Fruit fly (Drosophila melanogaster) whole organism, adult: ENCODE measurements around the gene Ip259.

ENCODE experiments used
- CG11617 ChIP-seq: fragments of 200-800 bp; sonication (Bioruptor generic); optimal IDR thresholded peaks from 2 replicates; lab custom pipeline; 2017; ENCODE audit warnings: mild to moderate bottlenecking, missing biosample characterization, missing genetic modification reagents, missing genetic modification characterization
- CG12768 ChIP-seq: fragments of 200-800 bp; sonication (Bioruptor generic); optimal IDR thresholded peaks from 2 replicates; lab custom pipeline; 2017; ENCODE audit warnings: missing biosample characterization, missing genetic modification characterization, mild to moderate bottlenecking, moderate library complexity, missing genetic modification reagents
- CG14711 ChIP-seq: fragments of 200-800 bp; sonication (Bioruptor generic); optimal IDR thresholded peaks from 2 replicates; lab custom pipeline; 2018; ENCODE audit warnings: missing biosample characterization, mild to moderate bottlenecking, missing genetic modification characterization, moderate library complexity
- CG1620 ChIP-seq: fragments of 200-800 bp; sonication (Bioruptor generic); optimal IDR thresholded peaks from 2 replicates; lab custom pipeline; 2016; ENCODE audit warnings: missing biosample characterization, missing genetic modification characterization
- CG33017 ChIP-seq: fragments of 200-800 bp; sonication (Bioruptor generic); optimal IDR thresholded peaks from 2 replicates; lab custom pipeline; 2018; ENCODE audit warnings: missing biosample characterization, mild to moderate bottlenecking, missing genetic modification characterization, moderate library complexity
- CG5204 ChIP-seq: fragments of 200-800 bp; sonication (Bioruptor generic); optimal IDR thresholded peaks from 2 replicates; lab custom pipeline; 2016; ENCODE audit warnings: missing biosample characterization, missing genetic modification characterization
- CG7045 ChIP-seq: fragments of 200-800 bp; sonication (Bioruptor generic); optimal IDR thresholded peaks from 2 replicates; lab custom pipeline; 2017; ENCODE audit warnings: missing biosample characterization, mild to moderate bottlenecking, missing genetic modification characterization
- CG7101 ChIP-seq: fragments of 200-800 bp; sonication (Bioruptor generic); optimal IDR thresholded peaks from 2 replicates; lab custom pipeline; 2018; ENCODE audit warnings: missing biosample characterization, mild to moderate bottlenecking, missing genetic modification characterization, moderate library complexity
- Clk ChIP-seq: fragments of 200-800 bp; sonication (Bioruptor generic); optimal IDR thresholded peaks from 2 replicates; lab custom pipeline; 2017; ENCODE audit warnings: missing biosample characterization, missing genetic modification characterization
- Crg-1 ChIP-seq: fragments of 200-800 bp; sonication (Bioruptor generic); optimal IDR thresholded peaks from 2 replicates; lab custom pipeline; 2016; ENCODE audit warnings: missing biosample characterization, missing genetic modification characterization
- Hr96 ChIP-seq: fragments of 200-800 bp; sonication (Bioruptor generic); optimal IDR thresholded peaks from 2 replicates; lab custom pipeline; 2016; ENCODE audit warnings: missing biosample characterization, missing genetic modification characterization
- Mnt ChIP-seq: fragments of 200-800 bp; sonication (Bioruptor generic); optimal IDR thresholded peaks from 2 replicates; lab custom pipeline; 2016; ENCODE audit warnings: missing biosample characterization, mild to moderate bottlenecking, missing genetic modification characterization
- bab1 ChIP-seq: fragments of 200-800 bp; sonication (Bioruptor generic); optimal IDR thresholded peaks from 3 replicates; lab custom pipeline; 2019; ENCODE audit warnings: missing biosample characterization, mild to moderate bottlenecking, missing genetic modification characterization, moderate library complexity
- cic ChIP-seq: fragments of 200-800 bp; sonication (Bioruptor generic); optimal IDR thresholded peaks from 2 replicates; lab custom pipeline; 2017; ENCODE audit warnings: missing biosample characterization, mild to moderate bottlenecking, missing genetic modification characterization, moderate library complexity
- cnc ChIP-seq, 2 experiments: fragments of >200 bp; optimal IDR thresholded peaks; 2 replicates each; lab custom pipeline; 2017
- kay ChIP-seq: fragments of 200-800 bp; sonication (Bioruptor generic); peaks from one replicate; lab custom pipeline; 2016; ENCODE audit warnings: missing biosample characterization, missing genetic modification characterization, borderline replicate concordance
- ovo ChIP-seq: fragments of 200-800 bp; sonication (Bioruptor generic); optimal IDR thresholded peaks from 2 replicates; lab custom pipeline; 2016; ENCODE audit warnings: missing biosample characterization, missing genetic modification characterization
- pad ChIP-seq: fragments of 200-800 bp; sonication (Bioruptor generic); optimal IDR thresholded peaks from 3 replicates; lab custom pipeline; 2017; ENCODE audit warnings: missing biosample characterization, missing genetic modification characterization, mild to moderate bottlenecking, moderate library complexity, missing genetic modification reagents
- tj ChIP-seq: fragments of 200-800 bp; sonication (Bioruptor generic); optimal IDR thresholded peaks from 3 replicates; lab custom pipeline; 2017; ENCODE audit warnings: missing biosample characterization, mild to moderate bottlenecking, missing genetic modification characterization, moderate library complexity
- toe ChIP-seq: fragments of 200-800 bp; sonication (Bioruptor generic); optimal IDR thresholded peaks from 2 replicates; lab custom pipeline; 2016; ENCODE audit warnings: missing biosample characterization, missing genetic modification characterization

Ip259 gene

dm6 chr2L:10408122-10408576 lies at the start of gene Ip259, which contains the start of gene RpS27A:
Gene Ip259 (plus strand): TSS chr2L:10408352.
Gene RpS27A (plus strand): TSS chr2L:10408352.
- TF ChIP-seq CG33017 (peak; percentile 59), cnc (optimal IDR thresholded peaks at IDR 0.05; lab: Kevin White, UChicago) (no peak), CG12768 (GFP tag; lab: Kevin White, UChicago) (peak; percentile 80), CG7045 (GFP tag; lab: Kevin White, UChicago) (peak; percentile 80), cic (GFP tag; lab: Kevin White, UChicago) (no peak), CG14711 (tag; lab: Kevin White, UChicago) (peak; percentile 60), CG7101 (tag; lab: Kevin White, UChicago) (peak; percentile 87), Mnt (GFP tag; lab: Kevin White, UChicago) (peak; percentile 90), CG5204 (GFP tag; lab: Kevin White, UChicago) (no peak), Hr96 (GFP tag; lab: Kevin White, UChicago) (no peak), pad (GFP tag; lab: Kevin White, UChicago) (peak; percentile 64), CG1620 (GFP tag; lab: Kevin White, UChicago) (peak; percentile 83), CG11617 (GFP tag; lab: Kevin White, UChicago) (peak; percentile 86), Crg-1 (GFP tag; lab: Kevin White, UChicago) (peak; percentile 83), toe (GFP tag; lab: Kevin White, UChicago) (no peak), ovo (GFP tag; lab: Kevin White, UChicago) (no peak), Clk (GFP tag; lab: Kevin White, UChicago) (peak; percentile 74), tj (GFP tag; lab: Kevin White, UChicago) (peak; percentile 53), bab1 (GFP tag; lab: Kevin White, UChicago) (peak; percentile 73), kay (GFP tag; lab: Kevin White, UChicago) (peak; percentile 54)

dm6 chr2L:10362408-10363067 lies 45.6 kb upstream of the Ip259 start, which contains the start of the genes Cand1 and pim:
Gene Cand1 (minus strand): TSS chr2L:10362707.
Gene pim (plus strand): TSS chr2L:10362989.
- TF ChIP-seq CG7101 (tag; lab: Kevin White, UChicago) = peak; percentile 50
- TF ChIP-seq bab1 (GFP tag; lab: Kevin White, UChicago) = no peak
- TF ChIP-seq CG33017 = no peak
- TF ChIP-seq CG5204 (GFP tag; lab: Kevin White, UChicago) = no peak

- TF ChIP-seq CG5204 (GFP tag; lab: Kevin White, UChicago) = no peak
- TF ChIP-seq tj (GFP tag; lab: Kevin White, UChicago) = no peak
- no peak for TF ChIP-seq pad (GFP tag; lab: Kevin White, UChicago)
- TF ChIP-seq toe (GFP tag; lab: Kevin White, UChicago) = no peak
- TF ChIP-seq CG12768 (GFP tag; lab: Kevin White, UChicago) = no peak
- TF ChIP-seq CG7045 (GFP tag; lab: Kevin White, UChicago) = no peak
- TF ChIP-seq Mnt (GFP tag; lab: Kevin White, UChicago) = no peak
- TF ChIP-seq cic (GFP tag; lab: Kevin White, UChicago) = no peak
- no peak for TF ChIP-seq CG14711 (tag; lab: Kevin White, UChicago)
- TF ChIP-seq kay (GFP tag; lab: Kevin White, UChicago) = no peak
- no peak for TF ChIP-seq Clk (GFP tag; lab: Kevin White, UChicago)
- no peak for TF ChIP-seq CG1620 (GFP tag; lab: Kevin White, UChicago)
- TF ChIP-seq CG33017 = no peak
These were observed 43.9 kb upstream of the Ip259 start, which contains the start of gene lft for dm6 chr2L:10364229-10364628. Gene lft (plus strand): TSS chr2L:10364471.

dm6 chr2L:10366525-10366924 lies 41.6 kb upstream of the Ip259 start, which contains the start of gene CG5056:
Gene CG5056 (plus strand): TSS chr2L:10366692.
- TF ChIP-seq cic (GFP tag; lab: Kevin White, UChicago) (no peak), ovo (GFP tag; lab: Kevin White, UChicago) (no peak), Mnt (GFP tag; lab: Kevin White, UChicago) (no peak), cnc (optimal IDR thresholded peaks at IDR 0.05; lab: Kevin White, UChicago) (no peak), CG12768 (GFP tag; lab: Kevin White, UChicago) (no peak), CG14711 (tag; lab: Kevin White, UChicago) (peak; percentile 37), CG1620 (GFP tag; lab: Kevin White, UChicago) (no peak), kay (GFP tag; lab: Kevin White, UChicago) (no peak), CG5204 (GFP tag; lab: Kevin White, UChicago) (no peak), tj (GFP tag; lab: Kevin White, UChicago) (no peak), CG33017 (peak; percentile 10), CG7101 (tag; lab: Kevin White, UChicago) (no peak), CG7045 (GFP tag; lab: Kevin White, UChicago) (no peak), CG11617 (GFP tag; lab: Kevin White, UChicago) (no peak), Hr96 (GFP tag; lab: Kevin White, UChicago) (no peak), Clk (GFP tag; lab: Kevin White, UChicago) (no peak), Crg-1 (GFP tag; lab: Kevin White, UChicago) (peak; percentile 12), bab1 (GFP tag; lab: Kevin White, UChicago) (peak; percentile 69), pad (GFP tag; lab: Kevin White, UChicago) (no peak), toe (GFP tag; lab: Kevin White, UChicago) (no peak)

- TF ChIP-seq CG1620 (GFP tag; lab: Kevin White, UChicago) (no peak), CG14711 (tag; lab: Kevin White, UChicago) (no peak), CG12768 (GFP tag; lab: Kevin White, UChicago) (no peak), Hr96 (GFP tag; lab: Kevin White, UChicago) (no peak), tj (GFP tag; lab: Kevin White, UChicago) (no peak), cnc (optimal IDR thresholded peaks at IDR 0.05; lab: Kevin White, UChicago) (no peak), CG7101 (tag; lab: Kevin White, UChicago) (no peak), bab1 (GFP tag; lab: Kevin White, UChicago) (no peak), cic (GFP tag; lab: Kevin White, UChicago) (no peak), CG33017 (no peak), CG7045 (GFP tag; lab: Kevin White, UChicago) (no peak), CG5204 (GFP tag; lab: Kevin White, UChicago) (no peak), ovo (GFP tag; lab: Kevin White, UChicago) (no peak), Mnt (GFP tag; lab: Kevin White, UChicago) (no peak), kay (GFP tag; lab: Kevin White, UChicago) (no peak), pad (GFP tag; lab: Kevin White, UChicago) (no peak), Crg-1 (GFP tag; lab: Kevin White, UChicago) (no peak), Clk (GFP tag; lab: Kevin White, UChicago) (no peak), CG11617 (GFP tag; lab: Kevin White, UChicago) (no peak)
These were observed 35.9 kb upstream of the Ip259 start for dm6 chr2L:10372297-10372696.
